Fruit fly (Drosophila melanogaster) whole organism, prepupa: ENCODE data around the gene CG7966.
A peak's percentile ranks its signal among the peaks of the same experiment; 100 is the strongest.

Experiments used
- Blimp-1 ChIP-seq: fragments of 200-800 bp; sonication (Bioruptor generic); optimal IDR thresholded peaks from 3 replicates; lab custom pipeline; 2017; ENCODE audit warnings: missing biosample characterization, missing genetic modification characterization, mild to moderate bottlenecking, moderate library complexity, missing genetic modification reagents
- CG10631 ChIP-seq: fragments of 200-800 bp; sonication (Bioruptor generic); optimal IDR thresholded peaks from 2 replicates; lab custom pipeline; 2016; ENCODE audit warnings: missing biosample characterization, missing genetic modification characterization
- CG10669 ChIP-seq: fragments of 200-800 bp; sonication (Bioruptor generic); optimal IDR thresholded peaks from 3 replicates; lab custom pipeline; 2018; ENCODE audit warnings: missing biosample characterization, mild to moderate bottlenecking, missing genetic modification characterization, moderate library complexity
- CG11294 ChIP-seq: fragments of 200-800 bp; sonication (Bioruptor generic); IDR thresholded peaks from 2 replicates; pipeline ENCODE4 v1.3.6; 2022; ENCODE audit warnings: missing biosample characterization, missing genetic modification characterization
- CG11762 ChIP-seq: fragments of 200-800 bp; sonication (Bioruptor generic); optimal IDR thresholded peaks from 3 replicates; lab custom pipeline; 2016; ENCODE audit warnings: missing biosample characterization, missing genetic modification characterization; ENCODE audit not compliant: insufficient read depth
- CG15336 ChIP-seq: fragments of 200-800 bp; sonication (Bioruptor generic); IDR thresholded peaks from 2 replicates; pipeline ENCODE4 v1.3.6; 2022; ENCODE audit warnings: missing biosample characterization, missing genetic modification characterization
- CG1621 ChIP-seq: fragments of 200-800 bp; sonication (Bioruptor generic); optimal IDR thresholded peaks from 3 replicates; lab custom pipeline; 2018; ENCODE audit warnings: missing biosample characterization, mild to moderate bottlenecking, missing genetic modification characterization
- CG31627 ChIP-seq: fragments of 200-800 bp; sonication (Bioruptor generic); optimal IDR thresholded peaks from 3 replicates; lab custom pipeline; 2016; ENCODE audit warnings: missing biosample characterization, missing genetic modification characterization
- CG34406 ChIP-seq: fragments of 200-800 bp; sonication (Bioruptor generic); optimal IDR thresholded peaks from 3 replicates; lab custom pipeline; 2016; ENCODE audit warnings: missing biosample characterization, missing genetic modification characterization
- CG3919 ChIP-seq: fragments of 200-800 bp; sonication (Bioruptor generic); optimal IDR thresholded peaks from 3 replicates; lab custom pipeline; 2016; ENCODE audit warnings: missing biosample characterization, missing genetic modification characterization
- CG6792 ChIP-seq: fragments of 200-800 bp; sonication (Bioruptor generic); optimal IDR thresholded peaks from 3 replicates; lab custom pipeline; 2016; ENCODE audit warnings: missing biosample characterization, missing genetic modification characterization
- CG6808 ChIP-seq: fragments of 200-800 bp; sonication (Bioruptor generic); optimal IDR thresholded peaks from 3 replicates; lab custom pipeline; 2017; ENCODE audit warnings: missing biosample characterization, missing genetic modification characterization, mild to moderate bottlenecking, moderate library complexity, missing genetic modification reagents
- CG6854 ChIP-seq: fragments of 200-800 bp; sonication (Bioruptor generic); optimal IDR thresholded peaks from 2 replicates; lab custom pipeline; 2017; ENCODE audit warnings: missing biosample characterization, mild to moderate bottlenecking, missing genetic modification characterization
- CG8119 ChIP-seq: fragments of 200-800 bp; sonication (Bioruptor generic); IDR thresholded peaks from 3 replicates; pipeline ENCODE4 v1.3.6; 2022; ENCODE audit warnings: missing biosample characterization, missing genetic modification characterization
- CG8319 ChIP-seq: fragments of 200-800 bp; sonication (Bioruptor generic); optimal IDR thresholded peaks from 3 replicates; lab custom pipeline; 2016; ENCODE audit warnings: missing biosample characterization, missing genetic modification characterization
- CG9139 ChIP-seq: fragments of 200-800 bp; sonication (Bioruptor generic); optimal IDR thresholded peaks from 3 replicates; lab custom pipeline; 2017; ENCODE audit warnings: missing biosample characterization, mild to moderate bottlenecking, missing genetic modification characterization
- Eip75B ChIP-seq: fragments of 200-800 bp; sonication (Bioruptor generic); optimal IDR thresholded peaks from 3 replicates; lab custom pipeline; 2016; ENCODE audit warnings: missing biosample characterization, missing genetic modification characterization
- Eip78C ChIP-seq: fragments of 200-800 bp; sonication (Bioruptor generic); peaks from one replicate; lab custom pipeline; 2016; ENCODE audit warnings: missing biosample characterization, missing genetic modification characterization
- Eip93F ChIP-seq: fragments of 200-800 bp; sonication (Bioruptor generic); optimal IDR thresholded peaks from 2 replicates; lab custom pipeline; 2016; ENCODE audit warnings: missing biosample characterization, mild to moderate bottlenecking, missing genetic modification characterization
- Hr38 ChIP-seq: sonication (Bioruptor generic); optimal IDR thresholded peaks from 2 replicates; lab custom pipeline; 2016; ENCODE audit warnings: missing biosample characterization, missing genetic modification characterization
- Hr39 ChIP-seq: fragments of 200-800 bp; sonication (Bioruptor generic); optimal IDR thresholded peaks from 2 replicates; lab custom pipeline; 2016; ENCODE audit warnings: missing biosample characterization, missing genetic modification characterization
- OdsH ChIP-seq: fragments of 200-800 bp; sonication (Bioruptor generic); optimal IDR thresholded peaks from 3 replicates; lab custom pipeline; 2016; ENCODE audit warnings: missing biosample characterization, missing genetic modification characterization
- Smox ChIP-seq: fragments of 200-800 bp; sonication (Bioruptor generic); optimal IDR thresholded peaks from 3 replicates; lab custom pipeline; 2016; ENCODE audit warnings: missing biosample characterization, missing genetic modification characterization
- Sox102F ChIP-seq: fragments of 200-800 bp; sonication (Bioruptor generic); optimal IDR thresholded peaks from 2 replicates; lab custom pipeline; 2016; ENCODE audit warnings: missing biosample characterization, mild to moderate bottlenecking, missing genetic modification characterization
- Sox14 ChIP-seq: fragments of 200-800 bp; sonication (Bioruptor generic); optimal IDR thresholded peaks from 3 replicates; lab custom pipeline; 2016; ENCODE audit warnings: missing biosample characterization, missing genetic modification characterization
- Sox15 ChIP-seq: fragments of 200-800 bp; sonication (Bioruptor generic); optimal IDR thresholded peaks from 3 replicates; lab custom pipeline; 2016; ENCODE audit warnings: missing biosample characterization, missing genetic modification characterization
- achi ChIP-seq: fragments of 200-800 bp; sonication (Bioruptor generic); optimal IDR thresholded peaks from 3 replicates; lab custom pipeline; 2016; ENCODE audit warnings: missing biosample characterization, missing genetic modification characterization
- acj6 ChIP-seq: fragments of 200-800 bp; sonication (Bioruptor generic); optimal IDR thresholded peaks from 3 replicates; lab custom pipeline; 2016; ENCODE audit warnings: missing biosample characterization, missing genetic modification characterization
- dac ChIP-seq: fragments of 200-800 bp; sonication (Bioruptor generic); optimal IDR thresholded peaks from 2 replicates; lab custom pipeline; 2017; ENCODE audit warnings: missing biosample characterization, mild to moderate bottlenecking, missing genetic modification characterization
- dsx ChIP-seq: fragments of 200-800 bp; optimal IDR thresholded peaks from 3 replicates; lab custom pipeline; 2019; ENCODE audit warnings: missing biosample characterization, mild to moderate bottlenecking, missing genetic modification characterization, moderate library complexity; ENCODE audit not compliant: poor library complexity, severe bottlenecking
- eg ChIP-seq: fragments of 200-800 bp; sonication (Bioruptor generic); IDR thresholded peaks from 3 replicates; pipeline ENCODE4 v1.3.6; 2022; ENCODE audit warnings: missing biosample characterization, missing genetic modification characterization
- fkh ChIP-seq: fragments of 200-800 bp; sonication (Bioruptor generic); optimal IDR thresholded peaks from 3 replicates; lab custom pipeline; 2017; ENCODE audit warnings: missing biosample characterization, mild to moderate bottlenecking, missing genetic modification characterization, moderate library complexity
- lz ChIP-seq: fragments of 200-800 bp; sonication (Bioruptor generic); optimal IDR thresholded peaks from 3 replicates; lab custom pipeline; 2016; ENCODE audit warnings: missing biosample characterization, missing genetic modification characterization
- net ChIP-seq: fragments of 200-800 bp; sonication (Bioruptor generic); optimal IDR thresholded peaks from 3 replicates; lab custom pipeline; 2016; ENCODE audit warnings: missing biosample characterization, missing genetic modification characterization
- pdm3 ChIP-seq: fragments of 200-800 bp; sonication (Bioruptor generic); optimal IDR thresholded peaks from 3 replicates; lab custom pipeline; 2016; ENCODE audit warnings: missing biosample characterization, missing genetic modification characterization
- salr ChIP-seq, 2 experiments: fragments of 200-800 bp; sonication (Bioruptor generic); optimal IDR thresholded peaks; 3 replicates each; lab custom pipeline; 2016 to 2018; ENCODE audit warnings: missing biosample characterization in 2 of 2, missing genetic modification characterization in 2 of 2, mild to moderate bottlenecking in 1 of 2
- spab ChIP-seq: fragments of 200-800 bp; sonication (Bioruptor generic); optimal IDR thresholded peaks from 2 replicates; lab custom pipeline; 2017; ENCODE audit warnings: missing biosample characterization, mild to moderate bottlenecking, missing genetic modification characterization, missing genetic modification reagents
- ss ChIP-seq, 2 experiments: fragments of 200-800 bp; sonication (Bioruptor generic); optimal IDR thresholded peaks; 2 replicates in 1 of 2; 3 replicates in 1 of 2; lab custom pipeline; 2017 to 2018; ENCODE audit warnings: mild to moderate bottlenecking in 2 of 2, missing biosample characterization in 2 of 2, missing genetic modification characterization in 2 of 2, moderate library complexity in 1 of 2
- svp ChIP-seq: fragments of 200-800 bp; sonication (Bioruptor generic); peaks from one replicate; lab custom pipeline; 2016; ENCODE audit warnings: missing biosample characterization, missing genetic modification characterization
- topi ChIP-seq: fragments of 200-800 bp; sonication (Bioruptor generic); optimal IDR thresholded peaks from 3 replicates; lab custom pipeline; 2016; ENCODE audit warnings: missing biosample characterization, missing genetic modification characterization
- vri ChIP-seq: fragments of 200-800 bp; sonication (Bioruptor generic); optimal IDR thresholded peaks from 3 replicates; lab custom pipeline; 2016; ENCODE audit warnings: missing biosample characterization, mild to moderate bottlenecking, missing genetic modification characterization

CG7966 gene

DNA sequence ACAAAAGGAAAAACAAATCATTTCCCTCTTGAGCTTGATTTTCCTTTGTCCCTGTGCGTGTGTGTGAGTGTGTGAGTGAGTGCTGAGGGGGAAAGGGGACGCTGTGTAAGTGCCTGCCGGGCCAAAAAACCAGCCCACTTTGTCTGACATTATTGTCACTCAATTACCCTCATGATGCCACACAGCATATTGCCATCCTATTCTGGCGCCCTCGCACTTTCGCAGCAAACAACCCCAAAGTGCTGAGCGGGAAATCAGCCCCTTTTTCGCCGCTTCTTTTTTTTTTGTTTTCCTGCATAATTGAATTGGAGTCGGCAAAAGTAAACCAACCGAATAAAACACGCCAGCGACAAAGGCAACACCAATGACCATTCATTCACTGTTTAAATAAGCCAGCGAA is 24.5 kb upstream of the CG7966 start:
- no peak for TF ChIP-seq Sox102F (GFP tag; lab: Kevin White, UChicago)
- no peak for TF ChIP-seq vri
- TF ChIP-seq, all 60 proteins: peak for 0

DNA sequence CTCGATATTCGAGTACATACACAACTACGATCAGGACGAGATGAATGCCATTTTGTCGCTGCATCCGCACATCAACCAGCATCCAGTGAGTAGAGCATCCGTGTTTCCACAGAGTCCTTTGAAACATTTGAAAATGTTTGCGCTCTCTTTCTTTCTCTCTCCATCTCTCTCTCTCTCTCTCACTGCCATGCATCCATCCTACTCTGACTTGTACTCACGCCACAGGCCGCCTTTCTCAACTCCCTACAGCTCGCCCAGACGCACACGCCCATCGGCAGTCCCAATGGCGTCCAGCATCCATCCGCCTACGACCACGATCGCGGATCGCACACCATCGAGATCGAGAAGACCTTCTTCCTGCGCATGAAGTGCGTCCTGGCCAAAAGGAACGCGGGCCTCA is 23.3 kb upstream of the CG7966 start:
- TF ChIP-seq CG6854 (GFP tag; lab: Kevin White, UChicago) = no peak
- TF ChIP-seq Smox = no peak
- TF ChIP-seq OdsH = no peak
- TF ChIP-seq CG6808 (GFP tag; lab: Kevin White, UChicago) = no peak
- TF ChIP-seq vri = no peak
- TF ChIP-seq CG10669 (GFP tag; lab: Kevin White, UChicago) = no peak
- TF ChIP-seq CG10631 (GFP tag; lab: Kevin White, UChicago) = no peak
- no peak for TF ChIP-seq CG11762 (GFP tag; lab: Kevin White, UChicago)
- no peak for TF ChIP-seq CG8119
- TF ChIP-seq CG3919 = no peak
- no peak for TF ChIP-seq ss (GFP tag; optimal IDR thresholded peaks at IDR 0.05; lab: Kevin White, UChicago)
- no peak for TF ChIP-seq CG1621 (tag; lab: Kevin White, UChicago)
- no peak for TF ChIP-seq Sox14
- TF ChIP-seq dac = no peak
- no peak for TF ChIP-seq svp (GFP tag; lab: Kevin White, UChicago)
- no peak for TF ChIP-seq Eip93F

DNA sequence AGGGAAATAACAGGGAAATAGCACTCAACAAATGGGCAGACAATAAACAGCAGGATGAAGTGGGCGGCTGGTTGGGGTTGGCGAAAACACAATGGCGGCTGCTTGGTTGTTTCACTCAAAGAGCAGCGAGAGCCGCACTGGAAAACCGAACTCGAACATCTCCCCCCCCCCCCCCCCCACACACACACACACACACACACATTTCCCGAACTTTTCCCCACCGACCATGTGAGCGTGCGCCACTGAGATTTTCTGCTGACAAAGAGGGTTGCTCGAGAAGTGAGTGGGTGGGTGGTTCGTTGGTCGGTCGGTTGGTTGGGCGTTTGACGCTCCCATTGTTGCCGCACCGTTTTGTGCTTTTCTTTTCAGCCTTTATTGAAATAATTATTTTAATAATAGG is 21.9 kb upstream of the CG7966 start:
- TF ChIP-seq topi (GFP tag; lab: Kevin White, UChicago) (no peak), Eip78C (GFP tag; lab: Kevin White, UChicago) (peak; percentile 3)
- TF ChIP-seq, all 60 proteins: peak for 1

DNA sequence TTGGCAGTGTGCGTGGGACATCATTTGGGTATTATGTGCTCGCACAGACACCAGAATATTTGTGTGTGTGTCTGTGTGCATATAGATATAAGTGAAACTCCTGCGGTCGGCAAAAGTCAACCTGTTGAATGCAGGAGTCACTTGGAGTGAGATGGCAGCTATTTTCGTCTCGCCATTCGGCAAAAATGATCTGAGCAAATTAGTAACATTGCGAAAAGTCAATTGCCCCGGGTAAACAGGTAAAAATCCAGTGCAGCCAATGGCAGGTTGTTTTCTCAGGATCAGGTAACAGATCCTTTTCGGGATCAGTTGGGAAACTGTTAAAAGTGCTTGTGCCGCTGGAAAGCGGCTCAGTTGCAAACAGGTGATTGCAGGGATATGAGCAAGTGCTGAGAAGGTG is 20.8 kb upstream of the CG7966 start:
- TF ChIP-seq Smox (no peak), CG8119 (no peak), Blimp-1 (no peak), salr (GFP tag; optimal IDR thresholded peaks at IDR 0.05; lab: Kevin White, UChicago) (no peak), Eip78C (GFP tag; lab: Kevin White, UChicago) (no peak), fkh (no peak)

DNA sequence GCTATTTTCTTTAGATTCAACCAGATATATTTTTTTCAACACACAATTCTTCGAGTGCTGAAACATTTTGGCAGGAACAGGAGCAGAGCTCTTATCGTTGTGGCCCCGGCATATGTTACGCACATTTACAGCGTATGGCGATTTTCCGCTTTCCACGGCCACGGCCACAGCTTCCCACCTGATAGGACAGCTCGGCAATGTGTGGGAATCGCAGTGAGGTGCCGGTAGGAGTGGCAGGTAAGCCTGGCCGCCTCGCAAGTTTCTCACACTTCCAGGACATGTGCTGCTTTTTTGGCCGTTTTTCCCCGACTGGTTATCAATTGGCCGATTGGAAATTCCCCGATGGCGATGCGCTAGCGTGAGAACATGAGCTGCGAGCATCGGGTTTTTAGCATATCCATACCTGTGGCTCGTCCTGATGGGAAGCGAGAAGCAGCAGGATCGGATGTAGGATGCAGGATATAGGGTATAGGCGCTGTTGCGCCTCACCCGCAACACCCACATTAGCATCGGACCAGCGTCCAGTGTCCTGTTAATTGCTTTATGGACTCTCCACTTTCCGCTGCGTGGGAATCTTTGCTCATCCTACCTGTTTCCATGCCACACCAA is 18.9 kb upstream of the CG7966 start:
- TF ChIP-seq Sox14 = no peak
- no peak for TF ChIP-seq dsx (GFP tag; lab: Kevin White, UChicago)
- TF ChIP-seq net (GFP tag; lab: Kevin White, UChicago) = no peak
- no peak for TF ChIP-seq achi (GFP tag; lab: Kevin White, UChicago)
- no peak for TF ChIP-seq spab (GFP tag; lab: Kevin White, UChicago)
- no peak for TF ChIP-seq CG15336 (GFP tag; lab: Robert Waterston, UW)
- TF ChIP-seq Hr38 = no peak
- no peak for TF ChIP-seq Hr39 (GFP tag; lab: Kevin White, UChicago)
- no peak for TF ChIP-seq CG8319 (GFP tag; lab: Kevin White, UChicago)
- no peak for TF ChIP-seq CG8119
- TF ChIP-seq topi (GFP tag; lab: Kevin White, UChicago) = no peak
- TF ChIP-seq Eip75B (GFP tag; lab: Kevin White, UChicago) = no peak
- no peak for TF ChIP-seq Blimp-1
- TF ChIP-seq pdm3 = no peak

DNA sequence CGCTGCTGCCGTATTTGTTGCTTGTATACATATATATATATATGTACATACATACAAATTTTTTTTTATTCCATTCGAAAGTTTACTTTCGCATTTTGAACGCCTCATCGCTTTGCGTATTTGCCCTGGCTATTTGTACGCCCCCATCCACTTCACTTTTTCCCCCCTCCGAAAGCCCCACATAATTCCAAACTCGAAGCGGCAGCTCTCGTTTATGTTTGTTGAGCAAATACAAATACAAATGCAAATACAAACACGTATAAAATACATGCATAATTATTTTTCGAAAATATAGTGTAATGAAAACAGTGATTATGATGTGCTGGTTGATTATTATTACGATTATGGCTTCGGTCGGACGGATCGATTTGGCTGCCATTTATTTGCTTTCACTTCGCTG is 16.8 kb upstream of the CG7966 start:
- TF ChIP-seq CG3919 (peak; percentile 28), achi (GFP tag; lab: Kevin White, UChicago) (peak; percentile 20), CG34406 (GFP tag; lab: Kevin White, UChicago) (peak; percentile 60), CG31627 (GFP tag; lab: Kevin White, UChicago) (no peak), pdm3 (no peak), CG9139 (GFP tag; lab: Kevin White, UChicago) (no peak), CG6792 (GFP tag; lab: Kevin White, UChicago) (peak; percentile 29), CG10669 (GFP tag; lab: Kevin White, UChicago) (peak; percentile 9), Blimp-1 (peak; percentile 49), Eip75B (GFP tag; lab: Kevin White, UChicago) (no peak), lz (GFP tag; lab: Kevin White, UChicago) (peak; percentile 25), CG11294 (GFP tag; lab: Robert Waterston, UW) (no peak), acj6 (GFP tag; lab: Kevin White, UChicago) (peak; percentile 10), OdsH (peak; percentile 14), vri (peak; percentile 58), topi (GFP tag; lab: Kevin White, UChicago) (peak; percentile 7), Sox15 (GFP tag; lab: Kevin White, UChicago) (no peak), CG10631 (GFP tag; lab: Kevin White, UChicago) (peak; percentile 13), dac (no peak), eg (no peak), Smox (peak; percentile 15)
